Worm (Caenorhabditis elegans) whole organism, late embryonic: ENCODE data around the gene ZC404.1.

ENCODE experiments used
- C08G9.2 ChIP-seq: sonication (generic microtip); optimal IDR thresholded peaks from 2 replicates; lab custom pipeline; 2016; ENCODE audit warnings: mild to moderate bottlenecking, missing genetic modification characterization, moderate library complexity, missing compliant biosample characterization
- C38D4.7 ChIP-seq: fragments of 200-800 bp; sonication (Bioruptor generic); optimal IDR thresholded peaks from 2 replicates; lab custom pipeline; 2018; ENCODE audit warnings: mild to moderate bottlenecking, missing genetic modification characterization, moderate library complexity, missing compliant biosample characterization
- K02D7.2 ChIP-seq: sonication (generic microtip); optimal IDR thresholded peaks from 2 replicates; lab custom pipeline; 2017; ENCODE audit warnings: mild to moderate bottlenecking, missing genetic modification characterization, missing compliant biosample characterization
- T23F11.4 ChIP-seq: fragments of 200-800 bp; sonication (Bioruptor generic); optimal IDR thresholded peaks from 2 replicates; lab custom pipeline; 2018; ENCODE audit warnings: mild to moderate bottlenecking, missing genetic modification characterization, missing compliant biosample characterization
- ceh-19 ChIP-seq: fragments of 200-800 bp; sonication (Bioruptor generic); optimal IDR thresholded peaks from 2 replicates; lab custom pipeline; 2018; ENCODE audit warnings: mild to moderate bottlenecking, missing genetic modification characterization, missing compliant biosample characterization
- ceh-22 ChIP-seq: sonication (generic microtip); optimal IDR thresholded peaks from 2 replicates; lab custom pipeline; 2017; ENCODE audit warnings: missing biosample characterization, missing genetic modification characterization
- ceh-24 ChIP-seq: sonication (generic microtip); optimal IDR thresholded peaks from 2 replicates; lab custom pipeline; 2016; ENCODE audit warnings: mild to moderate bottlenecking, missing genetic modification characterization, missing compliant biosample characterization
- ceh-31 ChIP-seq: sonication (generic microtip); optimal IDR thresholded peaks from 2 replicates; lab custom pipeline; 2016; ENCODE audit warnings: missing genetic modification characterization, missing compliant biosample characterization
- ceh-34 ChIP-seq: sonication (generic microtip); optimal IDR thresholded peaks from 2 replicates; lab custom pipeline; 2016; ENCODE audit warnings: mild to moderate bottlenecking, missing genetic modification characterization, missing compliant biosample characterization
- ceh-45 ChIP-seq: fragments of 200-800 bp; sonication (Bioruptor generic); IDR thresholded peaks from 2 replicates; pipeline ENCODE4 v1.3.6; 2022; ENCODE audit warnings: missing genetic modification reagents, missing genetic modification characterization, missing compliant biosample characterization
- ceh-6 ChIP-seq: fragments of 200-800 bp; sonication (Bioruptor generic); optimal IDR thresholded peaks from 2 replicates; lab custom pipeline; 2018; ENCODE audit warnings: mild to moderate bottlenecking, missing genetic modification characterization, missing compliant biosample characterization
- ceh-9 ChIP-seq: sonication (generic microtip); optimal IDR thresholded peaks from 2 replicates; lab custom pipeline; 2016; ENCODE audit warnings: mild to moderate bottlenecking, missing genetic modification characterization, inconsistent platforms, missing compliant biosample characterization
- dmd-4 ChIP-seq: sonication (generic microtip); optimal IDR thresholded peaks from 2 replicates; lab custom pipeline; 2016; ENCODE audit warnings: borderline replicate concordance, missing genetic modification characterization, missing compliant biosample characterization
- elt-4 ChIP-seq: sonication (generic microtip); optimal IDR thresholded peaks from 2 replicates; lab custom pipeline; 2016; ENCODE audit warnings: missing genetic modification characterization, missing compliant biosample characterization
- hlh-15 ChIP-seq: sonication (generic microtip); optimal IDR thresholded peaks from 2 replicates; lab custom pipeline; 2016; ENCODE audit warnings: missing genetic modification characterization, missing compliant biosample characterization
- hlh-6 ChIP-seq: sonication (generic microtip); optimal IDR thresholded peaks from 2 replicates; lab custom pipeline; 2016; ENCODE audit warnings: missing genotype, missing genetic modification characterization, missing compliant biosample characterization
- hlh-8 ChIP-seq: sonication (generic microtip); optimal IDR thresholded peaks from 2 replicates; lab custom pipeline; 2016; ENCODE audit warnings: missing genotype, missing genetic modification characterization, missing compliant biosample characterization
- lim-6 ChIP-seq: sonication (generic microtip); optimal IDR thresholded peaks from 2 replicates; lab custom pipeline; 2016; ENCODE audit warnings: missing genetic modification characterization, missing compliant biosample characterization
- lin-11 ChIP-seq: fragments of 200-800 bp; sonication (Bioruptor generic); optimal IDR thresholded peaks from 2 replicates; lab custom pipeline; 2018; ENCODE audit warnings: mild to moderate bottlenecking, missing genetic modification characterization, missing compliant biosample characterization
- madf-2 ChIP-seq: sonication (generic microtip); optimal IDR thresholded peaks from 2 replicates; lab custom pipeline; 2017; ENCODE audit warnings: missing genetic modification characterization, missing compliant biosample characterization
- mec-3 ChIP-seq: sonication (generic microtip); optimal IDR thresholded peaks from 2 replicates; lab custom pipeline; 2016; ENCODE audit warnings: borderline replicate concordance, missing genetic modification characterization, missing compliant biosample characterization
- npax-4 ChIP-seq: sonication (generic microtip); optimal IDR thresholded peaks from 2 replicates; lab custom pipeline; 2016; ENCODE audit warnings: missing genetic modification characterization, missing compliant biosample characterization
- odd-2 ChIP-seq: sonication (generic microtip); optimal IDR thresholded peaks from 2 replicates; lab custom pipeline; 2017; ENCODE audit warnings: antibody characterized with exemption, mild to moderate bottlenecking, missing genetic modification characterization, missing compliant biosample characterization
- pha-2 ChIP-seq: sonication (generic microtip); optimal IDR thresholded peaks from 2 replicates; lab custom pipeline; 2017; ENCODE audit warnings: mild to moderate bottlenecking, missing genetic modification characterization, missing compliant biosample characterization
- pqm-1 ChIP-seq: sonication (generic microtip); optimal IDR thresholded peaks from 2 replicates; lab custom pipeline; 2016; ENCODE audit warnings: missing genetic modification characterization, missing compliant biosample characterization
- pros-1 ChIP-seq: fragments of 150-350 bp; optimal IDR thresholded peaks from 2 replicates; lab custom pipeline; 2014; ENCODE audit warnings: missing biosample characterization, missing genetic modification reagents, missing genetic modification characterization
- ref-2 ChIP-seq: sonication (generic microtip); optimal IDR thresholded peaks from 2 replicates; lab custom pipeline; 2016; ENCODE audit warnings: missing genetic modification characterization, missing compliant biosample characterization
- rnt-1 ChIP-seq: sonication (generic microtip); optimal IDR thresholded peaks from 2 replicates; lab custom pipeline; 2016; ENCODE audit warnings: missing genetic modification characterization, missing compliant biosample characterization
- sox-2 ChIP-seq: fragments of 200-800 bp; sonication (Bioruptor generic); IDR thresholded peaks from 2 replicates; pipeline ENCODE4 v1.3.6; 2022; ENCODE audit warnings: missing genetic modification reagents, missing genetic modification characterization, missing compliant biosample characterization
- syd-9 ChIP-seq: sonication (generic microtip); optimal IDR thresholded peaks from 2 replicates; lab custom pipeline; 2016; ENCODE audit warnings: mild to moderate bottlenecking, missing genetic modification characterization, moderate library complexity, missing compliant biosample characterization
- tbx-2 ChIP-seq: sonication (generic microtip); optimal IDR thresholded peaks from 2 replicates; lab custom pipeline; 2016; ENCODE audit warnings: missing genetic modification characterization, missing compliant biosample characterization
- tbx-7 ChIP-seq: sonication (generic microtip); optimal IDR thresholded peaks from 2 replicates; lab custom pipeline; 2016; ENCODE audit warnings: missing genotype, missing genetic modification characterization, missing compliant biosample characterization
- unc-42 ChIP-seq: sonication (generic microtip); optimal IDR thresholded peaks from 2 replicates; lab custom pipeline; 2016; ENCODE audit warnings: missing genotype, missing genetic modification characterization, missing compliant biosample characterization
- unc-55 ChIP-seq: sonication (generic microtip); optimal IDR thresholded peaks from 2 replicates; lab custom pipeline; 2017; ENCODE audit warnings: missing biosample characterization, missing genetic modification reagents, missing genetic modification characterization
- unc-86 ChIP-seq: sonication (generic microtip); optimal IDR thresholded peaks from 2 replicates; lab custom pipeline; 2016; ENCODE audit warnings: missing genetic modification characterization, missing compliant biosample characterization

ZC404.1 gene

DNA sequence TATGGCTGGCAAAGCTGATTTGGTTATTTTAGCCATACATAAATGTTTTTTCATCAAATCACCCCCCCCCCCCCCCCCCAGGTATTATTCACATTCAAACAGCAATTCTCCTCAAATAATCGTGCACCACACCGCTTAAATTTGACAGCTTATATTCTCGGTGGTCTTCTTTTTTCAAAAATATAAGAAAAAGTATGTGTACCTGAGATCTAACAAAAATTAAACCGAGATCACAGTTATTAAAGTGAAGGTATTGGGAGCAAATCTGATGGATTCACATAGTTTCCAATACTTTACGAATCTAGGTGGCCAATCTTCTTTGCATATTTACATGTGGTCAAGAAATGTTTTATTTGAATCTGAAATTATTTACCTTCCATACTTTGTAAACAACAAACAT, 13.8 kb upstream of the ZC404.1 start, which contains the start of gene ZC404.15:
ZC404.15 (plus strand) TSS at position 301 of the 400 bp plus-strand sequence.
- TF ChIP-seq unc-86 (no peak), lim-6 (tag; lab: Kevin White, UChicago) (no peak), syd-9 (tag; lab: Kevin White, UChicago) (no peak)

ce11 chrV:6780676-6781075, 13.3 kb upstream of the ZC404.1 start:
- TF ChIP-seq odd-2 = no peak
- no peak for TF ChIP-seq T23F11.4 (GFP tag; lab: Kevin White, UChicago)
- TF ChIP-seq dmd-4 (tag; lab: Kevin White, UChicago) = no peak
- no peak for TF ChIP-seq pqm-1 (tag; lab: Kevin White, UChicago)
- TF ChIP-seq hlh-15 = no peak
- no peak for TF ChIP-seq madf-2 (tag; lab: Kevin White, UChicago)
- TF ChIP-seq K02D7.2 (tag; lab: Kevin White, UChicago) = no peak
- TF ChIP-seq lin-11 (tag; lab: Kevin White, UChicago) = no peak
- no peak for TF ChIP-seq hlh-6 (tag; lab: Kevin White, UChicago)
- no peak for TF ChIP-seq elt-4 (tag; lab: Kevin White, UChicago)
- TF ChIP-seq pros-1 (tag; lab: Kevin White, UChicago) = no peak
- no peak for TF ChIP-seq unc-42 (tag; lab: Kevin White, UChicago)
- no peak for TF ChIP-seq ceh-9
- TF ChIP-seq mec-3 (tag; lab: Kevin White, UChicago) = no peak

DNA sequence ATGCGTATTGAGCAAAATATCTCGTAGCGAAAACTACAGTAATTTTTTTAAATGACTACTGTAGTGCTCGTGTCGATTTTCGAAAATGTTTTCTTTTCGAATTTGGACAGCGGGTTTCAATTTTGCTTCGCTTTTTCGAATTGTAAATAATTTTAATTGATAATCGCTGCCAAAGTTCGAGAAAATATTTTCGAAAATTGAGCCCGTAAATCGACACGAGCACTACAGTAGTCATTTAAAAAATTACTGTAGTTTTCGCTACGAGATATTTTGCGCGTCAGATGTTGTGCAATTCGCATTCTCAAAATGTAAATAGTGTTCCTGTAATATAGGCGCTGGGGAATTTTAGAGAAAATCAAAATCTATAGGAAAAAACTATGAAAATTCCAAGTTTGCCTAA, 11.7 kb upstream of the ZC404.1 start:
- TF ChIP-seq ceh-31 (tag; lab: Kevin White, UChicago) = no peak
- TF ChIP-seq pha-2 (tag; lab: Kevin White, UChicago) = no peak
- no peak for TF ChIP-seq tbx-2 (tag; lab: Kevin White, UChicago)
- no peak for TF ChIP-seq hlh-8 (tag; lab: Kevin White, UChicago)
- TF ChIP-seq ceh-6 (GFP tag; lab: Kevin White, UChicago) = no peak
- no peak for TF ChIP-seq npax-4 (tag; lab: Kevin White, UChicago)
- TF ChIP-seq ceh-45 (GFP tag; lab: Robert Waterston, UW) = no peak
- TF ChIP-seq unc-42 (tag; lab: Kevin White, UChicago) = no peak
- no peak for TF ChIP-seq rnt-1
- TF ChIP-seq ref-2 (tag; lab: Kevin White, UChicago) = no peak
- TF ChIP-seq ceh-22 (tag; lab: Kevin White, UChicago) = no peak
- no peak for TF ChIP-seq hlh-15
- no peak for TF ChIP-seq tbx-7 (tag; lab: Kevin White, UChicago)
- TF ChIP-seq ceh-24 (tag; lab: Kevin White, UChicago) = no peak
- no peak for TF ChIP-seq C08G9.2 (tag; lab: Kevin White, UChicago)
- TF ChIP-seq, all 69 proteins: peak for 0

- no peak for TF ChIP-seq hlh-15
- no peak for TF ChIP-seq unc-55
- TF ChIP-seq C38D4.7 (GFP tag; lab: Kevin White, UChicago) = no peak
- no peak for TF ChIP-seq ceh-19
- TF ChIP-seq ceh-34 (tag; lab: Kevin White, UChicago) = no peak
- TF ChIP-seq sox-2 = no peak
Observed at ce11 chrV:6783044-6783625, 10.9 kb upstream of the ZC404.1 start.
